Fruit fly (Drosophila melanogaster) whole organism, embryonic: ENCODE measurements around the gene Ptp99A.

Source experiments
- Abd-B ChIP-seq: fragments of 200-800 bp; sonication (Bioruptor generic); optimal IDR thresholded peaks from 2 replicates; lab custom pipeline; 2018; ENCODE audit warnings: missing biosample characterization, mild to moderate bottlenecking, missing genetic modification characterization, moderate library complexity
- B-H1 ChIP-seq: fragments of 200-800 bp; sonication (Bioruptor generic); IDR thresholded peaks from 3 replicates; pipeline ENCODE4 v1.3.6; 2022; ENCODE audit warnings: missing biosample characterization, missing genetic modification characterization
- CG10209 ChIP-seq: fragments of 200-800 bp; sonication (Bioruptor generic); optimal IDR thresholded peaks from 3 replicates; lab custom pipeline; 2017; ENCODE audit warnings: missing biosample characterization, mild to moderate bottlenecking, missing genetic modification characterization, missing genetic modification reagents
- CG10543 ChIP-seq: fragments of 200-800 bp; sonication (Bioruptor generic); optimal IDR thresholded peaks from 3 replicates; lab custom pipeline; 2017; ENCODE audit warnings: missing biosample characterization, mild to moderate bottlenecking, missing genetic modification characterization, moderate library complexity
- CG11398 ChIP-seq: fragments of 200-800 bp; sonication (Bioruptor generic); optimal IDR thresholded peaks from 2 replicates; lab custom pipeline; 2016; ENCODE audit warnings: missing biosample characterization, missing genetic modification characterization
- CG12219 ChIP-seq: fragments of 200-800 bp; sonication (Bioruptor generic); optimal IDR thresholded peaks from 3 replicates; lab custom pipeline; 2018; ENCODE audit warnings: missing biosample characterization, mild to moderate bottlenecking, missing genetic modification characterization
- CG12744 ChIP-seq: fragments of 200-800 bp; sonication (Bioruptor generic); optimal IDR thresholded peaks from 2 replicates; lab custom pipeline; 2016; ENCODE audit warnings: missing biosample characterization, missing genetic modification characterization
- CG12942 ChIP-seq: fragments of 200-800 bp; sonication (Bioruptor generic); optimal IDR thresholded peaks from 3 replicates; lab custom pipeline; 2016; ENCODE audit warnings: missing biosample characterization, missing genetic modification characterization
- CG13287 ChIP-seq: fragments of 200-800 bp; sonication (Bioruptor generic); IDR thresholded peaks from 2 replicates; pipeline ENCODE4 v1.3.6; 2022; ENCODE audit warnings: missing biosample characterization, missing genetic modification characterization; ENCODE audit not compliant: partially characterized antibody
- CG13424 ChIP-seq: fragments of 200-800 bp; sonication (Bioruptor generic); optimal IDR thresholded peaks from 2 replicates; lab custom pipeline; 2019; ENCODE audit warnings: missing biosample characterization, mild to moderate bottlenecking, missing genetic modification characterization, moderate library complexity
- CG13775 ChIP-seq: fragments of 200-800 bp; sonication (Bioruptor generic); optimal IDR thresholded peaks from 3 replicates; lab custom pipeline; 2017; ENCODE audit warnings: missing biosample characterization, mild to moderate bottlenecking, missing genetic modification characterization
- CG14441 ChIP-seq: fragments of 200-800 bp; sonication (Bioruptor generic); IDR thresholded peaks from 2 replicates; pipeline ENCODE4 v1.3.6; 2022; ENCODE audit warnings: missing biosample characterization, missing genetic modification characterization
- CG15073 ChIP-seq: fragments of 200-800 bp; sonication (Bioruptor generic); optimal IDR thresholded peaks from 2 replicates; lab custom pipeline; 2016; ENCODE audit warnings: missing biosample characterization, missing genetic modification characterization
- CG16813 ChIP-seq: fragments of 200-800 bp; sonication (Bioruptor generic); IDR thresholded peaks from 3 replicates; pipeline ENCODE4 v1.3.6; 2022; ENCODE audit warnings: missing biosample characterization, missing genetic modification characterization; ENCODE audit not compliant: partially characterized antibody
- CG16815 ChIP-seq: fragments of 200-800 bp; sonication (Bioruptor generic); optimal IDR thresholded peaks from 3 replicates; lab custom pipeline; 2017; ENCODE audit warnings: missing biosample characterization, mild to moderate bottlenecking, missing genetic modification characterization
- CG17912 ChIP-seq: fragments of 200-800 bp; sonication (Bioruptor generic); optimal IDR thresholded peaks from 2 replicates; lab custom pipeline; 2018; ENCODE audit warnings: missing biosample characterization, mild to moderate bottlenecking, missing genetic modification characterization
- CG18476 ChIP-seq: fragments of 200-800 bp; sonication (Bioruptor generic); optimal IDR thresholded peaks from 2 replicates; lab custom pipeline; 2016; ENCODE audit warnings: missing biosample characterization, mild to moderate bottlenecking, missing genetic modification characterization
- CG31224 ChIP-seq: fragments of 200-800 bp; sonication (Bioruptor generic); IDR thresholded peaks from 2 replicates; pipeline ENCODE4 v1.3.6; 2022; ENCODE audit warnings: missing biosample characterization, missing genetic modification characterization
- CG34422 ChIP-seq: fragments of 200-800 bp; sonication (Bioruptor generic); IDR thresholded peaks from 3 replicates; pipeline ENCODE4 v1.3.6; 2022; ENCODE audit warnings: missing biosample characterization, missing genetic modification characterization
- CG4854 ChIP-seq: fragments of 200-800 bp; sonication (Bioruptor generic); optimal IDR thresholded peaks from 2 replicates; lab custom pipeline; 2016; ENCODE audit warnings: missing biosample characterization, missing genetic modification characterization, inconsistent platforms
- CG5245 ChIP-seq: fragments of 200-800 bp; sonication (Bioruptor generic); optimal IDR thresholded peaks from 3 replicates; lab custom pipeline; 2016; ENCODE audit warnings: missing biosample characterization, missing genetic modification characterization
- CG6654 ChIP-seq: fragments of 200-800 bp; sonication (Bioruptor generic); optimal IDR thresholded peaks from 2 replicates; lab custom pipeline; 2017; ENCODE audit warnings: missing biosample characterization, mild to moderate bottlenecking, missing genetic modification characterization
- CG7928 ChIP-seq: fragments of 200-800 bp; sonication (Bioruptor generic); optimal IDR thresholded peaks from 2 replicates; lab custom pipeline; 2017; ENCODE audit warnings: missing biosample characterization, mild to moderate bottlenecking, missing genetic modification characterization
- CG8290 ChIP-seq, 3 experiments: fragments of 200-800 bp; sonication (Bioruptor generic); optimal IDR thresholded peaks; 2 replicates each; lab custom pipeline; 2016 to 2019; ENCODE audit warnings: missing biosample characterization in 3 of 3, missing genetic modification characterization in 3 of 3, mild to moderate bottlenecking in 2 of 3, moderate library complexity in 1 of 3
- CG9876 ChIP-seq: fragments of 200-800 bp; sonication (Bioruptor generic); optimal IDR thresholded peaks from 2 replicates; lab custom pipeline; 2016; ENCODE audit warnings: missing biosample characterization, missing genetic modification characterization
- CHES-1-like ChIP-seq: fragments of 200-800 bp; sonication (Bioruptor generic); optimal IDR thresholded peaks from 2 replicates; lab custom pipeline; 2016; ENCODE audit warnings: missing biosample characterization, missing genetic modification characterization
- Dbx ChIP-seq: fragments of 200-800 bp; sonication (Bioruptor generic); IDR thresholded peaks from 3 replicates; pipeline ENCODE4 v1.3.6; 2022; ENCODE audit warnings: missing biosample characterization, missing genetic modification characterization
- Dip2 ChIP-seq: fragments of 200-800 bp; sonication (Bioruptor generic); IDR thresholded peaks from 2 replicates; pipeline ENCODE4 v1.3.6; 2022; ENCODE audit warnings: missing biosample characterization, missing genetic modification characterization
- Dip3 ChIP-seq: fragments of 200-800 bp; sonication (Bioruptor generic); optimal IDR thresholded peaks from 3 replicates; lab custom pipeline; 2016; ENCODE audit warnings: missing biosample characterization, missing genetic modification characterization
- Ets97D ChIP-seq: fragments of 200-800 bp; sonication (Bioruptor generic); optimal IDR thresholded peaks from 3 replicates; lab custom pipeline; 2016; ENCODE audit warnings: missing biosample characterization, missing genetic modification characterization
- HLH54F ChIP-seq: fragments of 200-800 bp; sonication (Bioruptor generic); optimal IDR thresholded peaks from 3 replicates; lab custom pipeline; 2016; ENCODE audit warnings: missing biosample characterization, missing genetic modification characterization
- HLHmδ ChIP-seq: fragments of 200-800 bp; sonication (Bioruptor generic); optimal IDR thresholded peaks from 2 replicates; lab custom pipeline; 2018; ENCODE audit warnings: missing biosample characterization, mild to moderate bottlenecking, missing genetic modification characterization, moderate library complexity
- Hmx ChIP-seq: fragments of 200-800 bp; sonication (Bioruptor generic); optimal IDR thresholded peaks from 2 replicates; lab custom pipeline; 2016; ENCODE audit warnings: missing biosample characterization, missing genetic modification characterization
- Lhr ChIP-seq: fragments of 200-800 bp; sonication (Bioruptor generic); optimal IDR thresholded peaks from 3 replicates; lab custom pipeline; 2017; ENCODE audit warnings: mild to moderate bottlenecking, missing biosample characterization, missing genetic modification reagents, missing genetic modification characterization
- NFAT ChIP-seq: fragments of 200-800 bp; sonication (Bioruptor generic); IDR thresholded peaks from 2 replicates; pipeline ENCODE4 v1.3.6; 2022; ENCODE audit warnings: missing biosample characterization, missing genetic modification characterization
- Nf-YC ChIP-seq: fragments of 200-800 bp; optimal IDR thresholded peaks from 3 replicates; lab custom pipeline; 2019; ENCODE audit warnings: missing biosample characterization, mild to moderate bottlenecking, missing genetic modification characterization, moderate library complexity
- Poxn ChIP-seq: fragments of 200-800 bp; sonication (Bioruptor generic); IDR thresholded peaks from 2 replicates; pipeline ENCODE4 v1.3.6; 2022; ENCODE audit warnings: missing biosample characterization, missing genetic modification characterization
- Side ChIP-seq: fragments of 200-800 bp; sonication (Bioruptor generic); optimal IDR thresholded peaks from 2 replicates; lab custom pipeline; 2016; ENCODE audit warnings: missing biosample characterization, missing genetic modification characterization
- az2 ChIP-seq: fragments of 200-800 bp; sonication (Bioruptor generic); optimal IDR thresholded peaks from 3 replicates; lab custom pipeline; 2016; ENCODE audit warnings: missing biosample characterization, missing genetic modification characterization
- chinmo ChIP-seq: fragments of 200-800 bp; sonication (Bioruptor generic); IDR thresholded peaks from 4 replicates; pipeline ENCODE4 v1.3.6; 2022; ENCODE audit warnings: missing biosample characterization, missing genetic modification characterization; ENCODE audit not compliant: partially characterized antibody
- dati ChIP-seq: fragments of 200-800 bp; sonication (Bioruptor generic); IDR thresholded peaks from 2 replicates; pipeline ENCODE4 v1.3.6; 2022; ENCODE audit warnings: missing biosample characterization, missing genetic modification characterization
- dm ChIP-seq: fragments of 200-800 bp; sonication (Bioruptor generic); optimal IDR thresholded peaks from 3 replicates; lab custom pipeline; 2016; ENCODE audit warnings: missing biosample characterization, missing genetic modification characterization
- dysf ChIP-seq: fragments of 200-800 bp; sonication (Bioruptor generic); IDR thresholded peaks from 3 replicates; pipeline ENCODE4 v1.3.6; 2022; ENCODE audit warnings: missing biosample characterization, missing genetic modification characterization
- ewg ChIP-seq: fragments of 200-800 bp; sonication (Bioruptor generic); optimal IDR thresholded peaks from 3 replicates; lab custom pipeline; 2017; ENCODE audit warnings: mild to moderate bottlenecking, missing biosample characterization, missing genetic modification reagents, missing genetic modification characterization
- fd3F ChIP-seq: fragments of 200-800 bp; sonication (Bioruptor generic); optimal IDR thresholded peaks from 2 replicates; lab custom pipeline; 2018; ENCODE audit warnings: missing biosample characterization, mild to moderate bottlenecking, missing genetic modification characterization, moderate library complexity
- kah ChIP-seq: fragments of 200-800 bp; sonication (Bioruptor generic); optimal IDR thresholded peaks from 2 replicates; lab custom pipeline; 2018; ENCODE audit warnings: missing biosample characterization, mild to moderate bottlenecking, missing genetic modification characterization
- run ChIP-seq: fragments of 200-800 bp; sonication (Bioruptor generic); optimal IDR thresholded peaks from 3 replicates; lab custom pipeline; 2018; ENCODE audit warnings: missing biosample characterization, mild to moderate bottlenecking, missing genetic modification characterization
- schlank ChIP-seq: fragments of 200-800 bp; sonication (Bioruptor generic); optimal IDR thresholded peaks from 2 replicates; lab custom pipeline; 2018; ENCODE audit warnings: missing biosample characterization, mild to moderate bottlenecking, missing genetic modification characterization
- wdn ChIP-seq: fragments of 200-800 bp; sonication (Bioruptor generic); IDR thresholded peaks from 2 replicates; pipeline ENCODE4 v1.3.6; 2022; ENCODE audit warnings: missing biosample characterization, missing genetic modification characterization
- wor ChIP-seq: fragments of 200-800 bp; sonication (Bioruptor generic); IDR thresholded peaks from 2 replicates; pipeline ENCODE4 v1.3.6; 2022; ENCODE audit warnings: missing biosample characterization, missing genetic modification characterization
- zfh2 ChIP-seq: fragments of 200-800 bp; sonication (Bioruptor generic); optimal IDR thresholded peaks from 2 replicates; lab custom pipeline; 2016; ENCODE audit warnings: missing biosample characterization, missing genetic modification characterization

Ptp99A gene

DNA sequence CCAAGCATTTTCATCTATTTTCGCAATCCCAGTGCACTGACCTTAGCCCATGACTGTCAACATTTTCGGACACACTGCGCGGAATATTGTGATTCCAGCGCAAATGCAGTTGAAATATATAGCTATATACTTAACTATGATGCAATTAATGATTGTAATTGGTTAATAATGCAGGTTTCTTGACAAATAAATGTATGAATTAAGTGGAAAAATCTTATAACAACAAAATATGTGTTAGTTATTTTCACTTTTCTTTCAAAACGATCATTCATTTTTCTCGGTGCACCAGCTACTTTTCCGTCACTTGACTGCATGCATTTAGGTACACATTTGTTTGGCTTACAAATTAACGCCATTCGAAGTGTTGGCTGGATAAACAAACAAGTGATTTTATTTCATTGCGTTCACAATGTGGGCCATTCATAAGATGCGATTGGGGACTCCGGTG lies 81.3 kb downstream of the Ptp99A start (continued):
- no peak for TF ChIP-seq CG11398 (GFP tag; lab: Kevin White, UChicago)
- TF ChIP-seq Lhr (GFP tag; lab: Kevin White, UChicago): peak; percentile 24
- TF ChIP-seq az2 (GFP tag; lab: Kevin White, UChicago): peak; percentile 58
- TF ChIP-seq HLHmδ (GFP tag; lab: Kevin White, UChicago): peak; percentile 66
- TF ChIP-seq CG31224 (GFP tag; lab: Robert Waterston, UW): no peak
- peak; percentile 30 for TF ChIP-seq dm (GFP tag; lab: Kevin White, UChicago)
- TF ChIP-seq CG12744 (GFP tag; lab: Kevin White, UChicago): peak; percentile 30
- peak; percentile 17 for TF ChIP-seq Side (GFP tag; lab: Kevin White, UChicago)
- no peak for TF ChIP-seq CG17912 (GFP tag; lab: Kevin White, UChicago)
- no peak for TF ChIP-seq wor
- no peak for TF ChIP-seq Dbx (GFP tag; lab: Robert Waterston, UW)
- TF ChIP-seq CG16815 (GFP tag; lab: Kevin White, UChicago): peak; percentile 15
- no peak for TF ChIP-seq CG8290 (GFP tag; optimal IDR thresholded peaks at IDR 0.05; lab: Kevin White, UChicago)
- TF ChIP-seq CG8290 (tag; optimal IDR thresholded peaks at IDR 0.05; lab: Kevin White, UChicago): no peak
- no peak for TF ChIP-seq CG15073 (GFP tag; lab: Kevin White, UChicago)
- peak; percentile 75 for TF ChIP-seq ewg (GFP tag; lab: Kevin White, UChicago)
- TF ChIP-seq wdn: no peak
- TF ChIP-seq chinmo (GFP tag; lab: Robert Waterston, UW): no peak
- peak; percentile 14 for TF ChIP-seq CG10209
- TF ChIP-seq Dip3: no peak
- no peak for TF ChIP-seq CG6654
- TF ChIP-seq B-H1 (GFP tag; lab: Robert Waterston, UW): no peak
- TF ChIP-seq kah (GFP tag; lab: Kevin White, UChicago): peak; percentile 66
- TF ChIP-seq CG18476 (GFP tag; lab: Kevin White, UChicago): peak; percentile 18
- no peak for TF ChIP-seq CHES-1-like (GFP tag; lab: Kevin White, UChicago)
- TF ChIP-seq CG12942: peak; percentile 31
- peak; percentile 10 for TF ChIP-seq Abd-B (GFP tag; lab: Kevin White, UChicago)
- no peak for TF ChIP-seq CG34422 (GFP tag; lab: Robert Waterston, UW)
- TF ChIP-seq HLH54F (GFP tag; lab: Kevin White, UChicago): peak; percentile 22
- TF ChIP-seq CG10543 (GFP tag; lab: Kevin White, UChicago): no peak
- no peak for TF ChIP-seq CG16813
- TF ChIP-seq Ets97D (GFP tag; lab: Kevin White, UChicago): no peak
- no peak for TF ChIP-seq Nf-YC (tag; lab: Kevin White, UChicago)
- TF ChIP-seq CG4854 (GFP tag; lab: Kevin White, UChicago): peak; percentile 37
- TF ChIP-seq dysf (GFP tag; lab: Robert Waterston, UW): 0 out of 3 replicates have a peak, but pooled peaks have one; percentile 26
- no peak for TF ChIP-seq CG7928
- TF ChIP-seq CG13287 (GFP tag; lab: Robert Waterston, UW): no peak
- peak; percentile 47 for TF ChIP-seq CG13775 (GFP tag; lab: Kevin White, UChicago)
- TF ChIP-seq CG5245 (GFP tag; lab: Kevin White, UChicago): no peak
- peak; percentile 54 for TF ChIP-seq CG13424 (tag; lab: Kevin White, UChicago)
- no peak for TF ChIP-seq fd3F (GFP tag; lab: Kevin White, UChicago)
- peak; percentile 27 for TF ChIP-seq run (tag; lab: Kevin White, UChicago)
- no peak for TF ChIP-seq CG14441
- TF ChIP-seq Hmx (GFP tag; lab: Kevin White, UChicago): no peak
- no peak for TF ChIP-seq CG9876 (GFP tag; lab: Kevin White, UChicago)
- TF ChIP-seq Dip2 (GFP tag; lab: Robert Waterston, UW): no peak
- TF ChIP-seq NFAT (GFP tag; lab: Robert Waterston, UW): no peak
- no peak for TF ChIP-seq zfh2 (GFP tag; lab: Kevin White, UChicago)
- peak; percentile 42 for TF ChIP-seq CG12219 (GFP tag; lab: Kevin White, UChicago)
- TF ChIP-seq Poxn (GFP tag; lab: Robert Waterston, UW): no peak
- no peak for TF ChIP-seq dati (GFP tag; lab: Robert Waterston, UW)
- TF ChIP-seq schlank (tag; lab: Kevin White, UChicago): no peak
